Worm (Caenorhabditis elegans): ENCODE data around the gene C30H6.9.
A peak's percentile ranks its signal among the peaks of the same experiment; 100 is the strongest.

The C30H6.9 gene

ce11 chrIV:17405530-17405929, 25.6 kb upstream of the C30H6.9 start, which contains the start of gene pmp-4:
pmp-4 (minus strand) TSS chrIV:17405630.
- no peak for TF ChIP-seq nhr-11 (tag; optimal IDR thresholded peaks at IDR 0.05)
- TF ChIP-seq unc-62 (GFP tag; optimal IDR thresholded peaks at IDR 0.05), result no peak
- TF ChIP-seq nhr-23 (tag; optimal IDR thresholded peaks at IDR 0.05), result no peak
- TF ChIP-seq fkh-2 (tag; optimal IDR thresholded peaks at IDR 0.05), result no peak
- no peak for TF ChIP-seq ztf-11 (tag; optimal IDR thresholded peaks at IDR 0.05)
- TF ChIP-seq nhr-25 (tag; optimal IDR thresholded peaks at IDR 0.05), result no peak
- TF ChIP-seq ceh-9 (tag; optimal IDR thresholded peaks at IDR 0.05), result no peak
- no peak for TF ChIP-seq lin-39 (tag; optimal IDR thresholded peaks at IDR 0.05)
- TF ChIP-seq egl-27 (tag; optimal IDR thresholded peaks at IDR 0.05), result no peak
- no peak for TF ChIP-seq daf-12 (tag; optimal IDR thresholded peaks at IDR 0.05)
- no peak for TF ChIP-seq ZK546.5 (tag; optimal IDR thresholded peaks at IDR 0.05)
- no peak for TF ChIP-seq ztf-4 (tag; optimal IDR thresholded peaks at IDR 0.05)
- TF ChIP-seq lsy-12 (tag; optimal IDR thresholded peaks at IDR 0.05), result no peak
- no peak for TF ChIP-seq elt-3 (tag; optimal IDR thresholded peaks at IDR 0.05)
- TF ChIP-seq zag-1 (tag; optimal IDR thresholded peaks at IDR 0.05), result no peak
- TF ChIP-seq hmg-11 (tag; optimal IDR thresholded peaks at IDR 0.05), result no peak
- TF ChIP-seq nhr-43 (tag; optimal IDR thresholded peaks at IDR 0.05; ENCODE audit: poor library complexity, severe bottlenecking), result no peak
- TF ChIP-seq nfya-1 (tag; optimal IDR thresholded peaks at IDR 0.05; ENCODE audit: insufficient read depth), result no peak

ce11 chrIV:17399455-17399854, 19.5 kb upstream of the C30H6.9 start, which contains the start of gene T02D1.4:
T02D1.4 (plus strand) TSS chrIV:17399755.
- TF ChIP-seq ztf-11 (tag; optimal IDR thresholded peaks at IDR 0.05) (no peak), elt-1 (tag; optimal IDR thresholded peaks at IDR 0.05) (no peak), mdl-1 (tag; optimal IDR thresholded peaks at IDR 0.05) (no peak), R02D3.7 (tag; optimal IDR thresholded peaks at IDR 0.05) (no peak)

- no peak for TF ChIP-seq egl-27 (tag; optimal IDR thresholded peaks at IDR 0.05)
- no peak for TF ChIP-seq skn-1 (tag; optimal IDR thresholded peaks at IDR 0.05)
- TF ChIP-seq mml-1 (tag; optimal IDR thresholded peaks at IDR 0.05), result no peak
- no peak for TF ChIP-seq nhr-76 (tag; optimal IDR thresholded peaks at IDR 0.05)
- TF ChIP-seq fkh-2 (tag; optimal IDR thresholded peaks at IDR 0.05), result no peak
- TF ChIP-seq ceh-28 (tag; optimal IDR thresholded peaks at IDR 0.05), result no peak
- no peak for TF ChIP-seq nhr-43 (tag; optimal IDR thresholded peaks at IDR 0.05; ENCODE audit: poor library complexity, severe bottlenecking)
- TF ChIP-seq ceh-9 (tag; optimal IDR thresholded peaks at IDR 0.05), result no peak
- no peak for TF ChIP-seq sea-2 (GFP tag; optimal IDR thresholded peaks at IDR 0.05)
- no peak for TF ChIP-seq nhr-77 (tag; optimal IDR thresholded peaks at IDR 0.05)
- no peak for TF ChIP-seq ZK546.5 (tag; optimal IDR thresholded peaks at IDR 0.05)
- TF ChIP-seq nhr-23 (tag; optimal IDR thresholded peaks at IDR 0.05), result no peak
- TF ChIP-seq eor-1 (tag; optimal IDR thresholded peaks at IDR 0.05), result no peak
- no peak for TF ChIP-seq lsy-12 (tag; optimal IDR thresholded peaks at IDR 0.05)
- no peak for TF ChIP-seq elt-1 (tag; optimal IDR thresholded peaks at IDR 0.05)
- no peak for TF ChIP-seq tbx-2 (tag; optimal IDR thresholded peaks at IDR 0.05)
- no peak for TF ChIP-seq ceh-16 (tag; optimal IDR thresholded peaks at IDR 0.05)
- TF ChIP-seq zag-1 (tag; optimal IDR thresholded peaks at IDR 0.05), result no peak
- TF ChIP-seq nhr-11 (tag; optimal IDR thresholded peaks at IDR 0.05), result no peak
These were observed 15.9 kb upstream of the C30H6.9 start, which contains the start of gene sru-15 for ce11 chrIV:17395910-17396309. sru-15 (plus strand) TSS chrIV:17396210.

DNA sequence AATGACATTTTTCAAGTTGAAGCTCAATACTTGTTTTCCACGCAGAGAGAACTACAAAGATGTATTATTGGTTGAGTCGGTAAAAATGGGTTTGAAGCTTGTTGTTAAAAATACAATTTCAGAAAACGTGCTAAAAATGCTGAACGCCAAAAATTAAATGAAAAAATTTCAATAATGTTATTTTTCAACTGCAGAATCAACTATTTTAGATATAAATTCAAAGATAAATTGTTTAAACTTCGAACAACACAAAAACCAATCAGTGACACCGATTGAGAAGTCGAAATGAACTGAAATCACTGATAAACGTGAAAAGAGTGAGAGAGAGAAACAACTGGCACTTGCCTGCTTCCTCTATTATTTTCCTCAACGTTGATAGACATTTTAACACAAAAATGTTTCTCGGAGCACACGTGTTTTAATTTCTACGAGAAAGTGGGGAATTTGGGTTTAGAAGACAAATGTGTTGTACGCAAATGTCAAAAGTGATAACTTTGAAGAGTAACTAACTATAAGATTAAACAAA, 7.5 kb upstream of the C30H6.9 start, which contains the start of gene T02D1.8:
T02D1.8 (minus strand) TSS at position 51 of the 526 bp plus-strand sequence.
- no peak for TF ChIP-seq lin-15B (tag; optimal IDR thresholded peaks at IDR 0.05)
- TF ChIP-seq elt-2 (tag; optimal IDR thresholded peaks at IDR 0.05), result peak; percentile 67

ce11 chrIV:17383046-17383445, 3.1 kb upstream of the C30H6.9 start, which contains the start of gene C30H6.12:
C30H6.12 (plus strand) TSS chrIV:17383346.
- TF ChIP-seq ZK546.5 (tag; optimal IDR thresholded peaks at IDR 0.05), result no peak
- TF ChIP-seq nhr-237 (tag; optimal IDR thresholded peaks at IDR 0.05), result no peak
- no peak for TF ChIP-seq elt-3 (tag; optimal IDR thresholded peaks at IDR 0.05)
- TF ChIP-seq hmg-11 (tag; optimal IDR thresholded peaks at IDR 0.05), result no peak
- TF ChIP-seq nhr-12 (tag; optimal IDR thresholded peaks at IDR 0.05), result no peak
- no peak for TF ChIP-seq lin-15B (tag; optimal IDR thresholded peaks at IDR 0.05)
- TF ChIP-seq nhr-25 (tag; optimal IDR thresholded peaks at IDR 0.05), result no peak
- no peak for TF ChIP-seq ztf-11 (tag; optimal IDR thresholded peaks at IDR 0.05)
- TF ChIP-seq ama-1 (optimal IDR thresholded peaks at IDR 0.05), result no peak
- no peak for TF ChIP-seq fkh-2 (tag; optimal IDR thresholded peaks at IDR 0.05)
- TF ChIP-seq nhr-11 (tag; optimal IDR thresholded peaks at IDR 0.05), result no peak
- TF ChIP-seq nhr-67 (tag; optimal IDR thresholded peaks at IDR 0.05), result no peak
- TF ChIP-seq nhr-43 (tag; optimal IDR thresholded peaks at IDR 0.05; ENCODE audit: poor library complexity, severe bottlenecking), result no peak
- TF ChIP-seq daf-12 (tag; optimal IDR thresholded peaks at IDR 0.05), result no peak
- TF ChIP-seq tbx-2 (tag; optimal IDR thresholded peaks at IDR 0.05), result no peak
- TF ChIP-seq ceh-9 (tag; optimal IDR thresholded peaks at IDR 0.05), result no peak
- TF ChIP-seq zag-1 (tag; optimal IDR thresholded peaks at IDR 0.05), result no peak
- TF ChIP-seq egl-27 (tag; optimal IDR thresholded peaks at IDR 0.05), result no peak
- no peak for TF ChIP-seq pha-4 (tag; optimal IDR thresholded peaks at IDR 0.05)

All from whole organism, L3 larva.